Fruit fly (Drosophila melanogaster) whole organism, adult: ENCODE data around the gene Rbbp5.
A peak's percentile ranks its signal among the peaks of the same experiment; 100 is the strongest.

Source experiments
- CG11617 ChIP-seq: fragments of 200-800 bp; sonication (Bioruptor generic); optimal IDR thresholded peaks from 2 replicates; lab custom pipeline; 2017; ENCODE audit warnings: mild to moderate bottlenecking, missing biosample characterization, missing genetic modification reagents, missing genetic modification characterization
- CG12768 ChIP-seq: fragments of 200-800 bp; sonication (Bioruptor generic); optimal IDR thresholded peaks from 2 replicates; lab custom pipeline; 2017; ENCODE audit warnings: missing biosample characterization, missing genetic modification characterization, mild to moderate bottlenecking, moderate library complexity, missing genetic modification reagents
- CG14711 ChIP-seq: fragments of 200-800 bp; sonication (Bioruptor generic); optimal IDR thresholded peaks from 2 replicates; lab custom pipeline; 2018; ENCODE audit warnings: missing biosample characterization, mild to moderate bottlenecking, missing genetic modification characterization, moderate library complexity
- CG1620 ChIP-seq: fragments of 200-800 bp; sonication (Bioruptor generic); optimal IDR thresholded peaks from 2 replicates; lab custom pipeline; 2016; ENCODE audit warnings: missing biosample characterization, missing genetic modification characterization
- CG33017 ChIP-seq: fragments of 200-800 bp; sonication (Bioruptor generic); optimal IDR thresholded peaks from 2 replicates; lab custom pipeline; 2018; ENCODE audit warnings: missing biosample characterization, mild to moderate bottlenecking, missing genetic modification characterization, moderate library complexity
- CG5204 ChIP-seq: fragments of 200-800 bp; sonication (Bioruptor generic); optimal IDR thresholded peaks from 2 replicates; lab custom pipeline; 2016; ENCODE audit warnings: missing biosample characterization, missing genetic modification characterization
- CG7045 ChIP-seq: fragments of 200-800 bp; sonication (Bioruptor generic); optimal IDR thresholded peaks from 2 replicates; lab custom pipeline; 2017; ENCODE audit warnings: missing biosample characterization, mild to moderate bottlenecking, missing genetic modification characterization
- CG7101 ChIP-seq: fragments of 200-800 bp; sonication (Bioruptor generic); optimal IDR thresholded peaks from 2 replicates; lab custom pipeline; 2018; ENCODE audit warnings: missing biosample characterization, mild to moderate bottlenecking, missing genetic modification characterization, moderate library complexity
- Clk ChIP-seq: fragments of 200-800 bp; sonication (Bioruptor generic); optimal IDR thresholded peaks from 2 replicates; lab custom pipeline; 2017; ENCODE audit warnings: missing biosample characterization, missing genetic modification characterization
- Crg-1 ChIP-seq: fragments of 200-800 bp; sonication (Bioruptor generic); optimal IDR thresholded peaks from 2 replicates; lab custom pipeline; 2016; ENCODE audit warnings: missing biosample characterization, missing genetic modification characterization
- Hr96 ChIP-seq: fragments of 200-800 bp; sonication (Bioruptor generic); optimal IDR thresholded peaks from 2 replicates; lab custom pipeline; 2016; ENCODE audit warnings: missing biosample characterization, missing genetic modification characterization
- Mnt ChIP-seq: fragments of 200-800 bp; sonication (Bioruptor generic); optimal IDR thresholded peaks from 2 replicates; lab custom pipeline; 2016; ENCODE audit warnings: missing biosample characterization, mild to moderate bottlenecking, missing genetic modification characterization
- bab1 ChIP-seq: fragments of 200-800 bp; sonication (Bioruptor generic); optimal IDR thresholded peaks from 3 replicates; lab custom pipeline; 2019; ENCODE audit warnings: missing biosample characterization, mild to moderate bottlenecking, missing genetic modification characterization, moderate library complexity
- cic ChIP-seq: fragments of 200-800 bp; sonication (Bioruptor generic); optimal IDR thresholded peaks from 2 replicates; lab custom pipeline; 2017; ENCODE audit warnings: missing biosample characterization, mild to moderate bottlenecking, missing genetic modification characterization, moderate library complexity
- cnc ChIP-seq, 2 experiments: fragments of >200 bp; optimal IDR thresholded peaks; 2 replicates each; lab custom pipeline; 2017
- kay ChIP-seq: fragments of 200-800 bp; sonication (Bioruptor generic); peaks from one replicate; lab custom pipeline; 2016; ENCODE audit warnings: missing biosample characterization, missing genetic modification characterization, borderline replicate concordance
- ovo ChIP-seq: fragments of 200-800 bp; sonication (Bioruptor generic); optimal IDR thresholded peaks from 2 replicates; lab custom pipeline; 2016; ENCODE audit warnings: missing biosample characterization, missing genetic modification characterization
- pad ChIP-seq: fragments of 200-800 bp; sonication (Bioruptor generic); optimal IDR thresholded peaks from 3 replicates; lab custom pipeline; 2017; ENCODE audit warnings: missing biosample characterization, missing genetic modification characterization, mild to moderate bottlenecking, moderate library complexity, missing genetic modification reagents
- tj ChIP-seq: fragments of 200-800 bp; sonication (Bioruptor generic); optimal IDR thresholded peaks from 3 replicates; lab custom pipeline; 2017; ENCODE audit warnings: missing biosample characterization, mild to moderate bottlenecking, missing genetic modification characterization, moderate library complexity
- toe ChIP-seq: fragments of 200-800 bp; sonication (Bioruptor generic); optimal IDR thresholded peaks from 2 replicates; lab custom pipeline; 2016; ENCODE audit warnings: missing biosample characterization, missing genetic modification characterization

Gene Rbbp5

DNA sequence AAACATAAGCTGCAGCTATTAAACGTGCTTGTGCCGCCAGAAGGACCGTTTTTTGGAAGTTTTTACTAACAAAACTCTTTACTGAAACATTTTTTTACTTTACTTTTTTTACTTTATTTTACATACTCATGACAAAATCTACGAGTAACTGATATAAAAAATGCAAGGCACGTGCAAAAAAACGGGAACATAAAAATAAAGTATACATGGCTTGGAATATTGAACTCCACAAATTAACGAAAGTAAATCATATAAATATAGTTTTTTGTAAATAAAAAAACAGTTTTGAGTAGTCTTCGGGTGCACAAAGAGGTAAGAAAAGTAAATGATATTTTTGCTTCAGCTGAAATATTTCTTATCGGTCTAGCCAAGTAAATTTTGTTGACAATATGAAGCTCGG, 27.1 kb downstream of the Rbbp5 start, which contains the start of gene Spn77Bb:
TSS of gene Spn77Bb (plus strand) at position 301 of the 400 bp plus-strand sequence.
- no peak for TF ChIP-seq bab1
- TF ChIP-seq ovo (GFP tag; lab: Kevin White, UChicago), result no peak
- no peak for TF ChIP-seq CG12768 (GFP tag; lab: Kevin White, UChicago)
- no peak for TF ChIP-seq toe
- TF ChIP-seq Hr96 (GFP tag; lab: Kevin White, UChicago), result no peak
- no peak for TF ChIP-seq CG7045 (GFP tag; lab: Kevin White, UChicago)
- TF ChIP-seq CG11617, result no peak
- TF ChIP-seq Mnt (GFP tag; lab: Kevin White, UChicago), result no peak

DNA sequence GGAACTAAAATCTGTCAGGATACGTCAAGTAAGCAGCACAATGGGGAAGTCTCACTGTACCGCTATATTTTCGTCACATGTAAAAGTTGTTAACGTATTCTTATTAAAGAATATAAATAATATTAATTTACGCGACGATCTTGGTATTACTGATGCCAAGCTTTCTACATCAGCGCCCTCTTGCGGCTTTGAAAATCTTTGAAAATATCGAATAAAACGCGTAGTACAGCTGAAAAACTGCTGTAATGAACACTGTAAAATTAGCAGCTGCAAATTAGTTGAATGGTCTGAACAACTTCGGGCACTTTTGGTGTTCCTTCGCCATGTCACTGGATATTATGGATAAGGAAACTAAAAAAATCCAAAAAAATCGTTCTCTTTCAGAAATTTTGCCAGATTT, 27.7 kb downstream of the Rbbp5 start:
- no peak for TF ChIP-seq Mnt (GFP tag; lab: Kevin White, UChicago)
- no peak for TF ChIP-seq bab1
- TF ChIP-seq CG14711 (tag; lab: Kevin White, UChicago), result no peak
- no peak for TF ChIP-seq CG12768 (GFP tag; lab: Kevin White, UChicago)
- no peak for TF ChIP-seq ovo (GFP tag; lab: Kevin White, UChicago)
- no peak for TF ChIP-seq Clk
- TF ChIP-seq CG7045 (GFP tag; lab: Kevin White, UChicago), result no peak
- TF ChIP-seq CG7101 (tag; lab: Kevin White, UChicago), result no peak
- TF ChIP-seq CG33017 (tag; lab: Kevin White, UChicago), result no peak
- no peak for TF ChIP-seq CG1620 (GFP tag; lab: Kevin White, UChicago)
- no peak for TF ChIP-seq tj (GFP tag; lab: Kevin White, UChicago)
- TF ChIP-seq kay, result no peak
- TF ChIP-seq CG11617, result no peak

DNA sequence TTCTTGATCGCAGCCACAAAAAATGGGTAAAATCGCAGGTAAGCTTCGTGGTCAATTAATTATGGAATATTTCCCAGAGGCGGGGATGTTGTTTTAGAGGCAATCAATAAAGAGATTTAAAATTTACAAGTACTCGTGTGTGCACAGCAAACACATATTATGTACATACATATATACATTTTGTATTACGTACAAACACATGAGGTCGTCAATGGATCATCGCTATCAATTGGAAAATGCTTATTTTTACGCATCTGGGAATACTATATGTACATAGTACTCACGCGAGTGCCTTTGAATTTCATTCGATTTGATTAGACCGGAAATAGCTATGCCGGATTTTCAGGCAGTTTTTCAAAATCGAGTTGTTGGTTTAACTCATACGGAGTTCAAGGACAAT, 30.0 kb downstream of the Rbbp5 start:
- no peak for TF ChIP-seq CG7101 (tag; lab: Kevin White, UChicago)
- peak; percentile 36 for TF ChIP-seq kay
- peak; percentile 79 for TF ChIP-seq cic (GFP tag; lab: Kevin White, UChicago)
- no peak for TF ChIP-seq CG14711 (tag; lab: Kevin White, UChicago)
- TF ChIP-seq toe, result no peak

DNA sequence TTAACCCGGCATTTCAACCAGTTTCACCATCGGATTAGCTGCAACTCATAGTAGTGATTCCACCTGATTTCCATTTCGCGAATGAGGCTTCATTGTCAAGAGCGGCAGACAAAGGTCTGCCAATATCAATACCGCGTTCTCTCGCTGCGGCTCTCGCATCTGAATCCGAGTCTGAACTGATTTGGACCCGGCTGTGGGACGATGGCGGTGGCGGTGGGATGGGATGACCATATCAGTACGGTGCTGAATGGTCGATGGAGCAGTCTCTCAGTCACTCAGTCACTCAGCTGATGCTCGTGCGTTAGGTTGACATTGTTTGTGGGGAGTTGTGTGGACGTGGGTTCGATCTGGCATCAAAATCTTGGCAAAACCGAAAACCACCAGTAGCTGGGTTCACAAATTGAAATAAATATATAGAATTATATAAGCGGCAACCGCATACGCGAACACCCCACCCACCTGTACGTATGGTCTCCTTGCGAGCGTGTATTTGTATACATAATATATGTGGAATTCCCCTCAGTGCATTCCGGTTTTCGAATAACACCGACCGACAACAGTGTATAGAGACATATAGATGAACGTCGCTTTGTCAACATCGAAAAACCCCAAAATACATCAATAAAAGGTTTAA, 30.7 kb downstream of the Rbbp5 start, which contains the start of gene Spn77Ba:
TSS of gene Spn77Ba (plus strand) at position 235 of the 634 bp plus-strand sequence.
- no peak for TF ChIP-seq Hr96 (GFP tag; lab: Kevin White, UChicago)
- TF ChIP-seq CG7101 (tag; lab: Kevin White, UChicago), result no peak
- peak; percentile 80 for TF ChIP-seq CG12768 (GFP tag; lab: Kevin White, UChicago)
- no peak for TF ChIP-seq tj (GFP tag; lab: Kevin White, UChicago)
- no peak for TF ChIP-seq bab1
- no peak for TF ChIP-seq pad (GFP tag; lab: Kevin White, UChicago)
- TF ChIP-seq CG11617, result no peak
- TF ChIP-seq Clk, result no peak
- TF ChIP-seq CG5204 (GFP tag; lab: Kevin White, UChicago), result no peak
- TF ChIP-seq cnc (optimal IDR thresholded peaks at IDR 0.05; lab: Kevin White, UChicago), result no peak
- TF ChIP-seq CG33017 (tag; lab: Kevin White, UChicago), result peak; percentile 23
- TF ChIP-seq Crg-1 (GFP tag; lab: Kevin White, UChicago), result no peak
- peak; percentile 4 for TF ChIP-seq toe
- TF ChIP-seq cic (GFP tag; lab: Kevin White, UChicago), result peak; percentile 78
- TF ChIP-seq CG14711 (tag; lab: Kevin White, UChicago), result no peak
- no peak for TF ChIP-seq CG7045 (GFP tag; lab: Kevin White, UChicago)
- TF ChIP-seq Mnt (GFP tag; lab: Kevin White, UChicago), result peak; percentile 60
- no peak for TF ChIP-seq ovo (GFP tag; lab: Kevin White, UChicago)
- TF ChIP-seq kay, result peak; percentile 64

DNA sequence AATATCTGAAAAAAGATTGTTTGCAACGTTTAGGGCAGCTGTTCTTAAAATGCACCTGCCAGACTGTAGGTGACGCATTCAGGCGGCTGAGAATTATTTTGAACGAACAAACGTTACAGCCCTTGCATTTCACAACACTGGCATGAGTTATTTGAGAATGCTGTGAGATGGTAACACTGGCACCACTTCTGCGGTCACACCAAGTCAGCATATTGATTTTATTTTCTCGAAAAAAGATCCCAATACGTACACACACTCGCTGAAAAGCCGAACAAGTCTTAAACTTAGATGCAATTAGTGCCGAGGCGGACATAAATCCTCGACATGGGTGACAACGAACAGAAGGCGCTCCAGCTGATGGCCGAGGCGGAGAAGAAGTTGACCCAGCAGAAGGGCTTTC, 34.3 kb downstream of the Rbbp5 start, which contains the start of gene alphaSnap:
TSS of gene alphaSnap (plus strand) at position 164 of the 400 bp plus-strand sequence.
- TF ChIP-seq CG33017 (tag; lab: Kevin White, UChicago) (no peak), Hr96 (GFP tag; lab: Kevin White, UChicago) (peak; percentile 29), Clk (no peak), CG1620 (GFP tag; lab: Kevin White, UChicago) (peak; percentile 71), pad (GFP tag; lab: Kevin White, UChicago) (peak; percentile 18), bab1 (peak; percentile 43), tj (GFP tag; lab: Kevin White, UChicago) (peak; percentile 6), Mnt (GFP tag; lab: Kevin White, UChicago) (peak; percentile 29), CG7101 (tag; lab: Kevin White, UChicago) (peak; percentile 45), toe (peak; percentile 15), kay (no peak), Crg-1 (GFP tag; lab: Kevin White, UChicago) (peak; percentile 63), ovo (GFP tag; lab: Kevin White, UChicago) (peak; percentile 15), CG7045 (GFP tag; lab: Kevin White, UChicago) (no peak), CG14711 (tag; lab: Kevin White, UChicago) (peak; percentile 43)
